Worm (Caenorhabditis elegans) whole organism, L4 larva: Measurements from ENCODE around the gene rfip-1.

Experiments
- F37D6.2 ChIP-seq: sonication (generic microtip); optimal IDR thresholded peaks from 2 replicates; lab custom pipeline; 2016; ENCODE audit warnings: mild to moderate bottlenecking, missing genetic modification characterization, missing compliant biosample characterization
- T20F7.1 ChIP-seq: fragments of 200-800 bp; sonication (Bioruptor generic); optimal IDR thresholded peaks from 2 replicates; lab custom pipeline; 2018; ENCODE audit warnings: mild to moderate bottlenecking, missing genetic modification characterization, missing compliant biosample characterization
- T26A8.4 ChIP-seq: fragments of 200-800 bp; sonication (Bioruptor generic); IDR thresholded peaks from 2 replicates; pipeline ENCODE4 v1.3.6; 2022; ENCODE audit warnings: missing genetic modification characterization, missing compliant biosample characterization
- ZK337.2 ChIP-seq: fragments of 200-800 bp; sonication (Bioruptor generic); IDR thresholded peaks from 2 replicates; pipeline ENCODE4 v1.3.6; 2022; ENCODE audit warnings: missing genetic modification reagents, missing genetic modification characterization, missing compliant biosample characterization
- aly-2 ChIP-seq: sonication (generic microtip); optimal IDR thresholded peaks from 2 replicates; lab custom pipeline; 2018; ENCODE audit warnings: missing biosample characterization, missing genetic modification characterization
- ceh-20 ChIP-seq: fragments of 200-800 bp; sonication (Bioruptor generic); IDR thresholded peaks from 2 replicates; pipeline ENCODE4 v1.3.6; 2022; ENCODE audit warnings: missing genetic modification reagents, missing genetic modification characterization, missing compliant biosample characterization
- ceh-32 ChIP-seq: sonication (generic microtip); optimal IDR thresholded peaks from 2 replicates; lab custom pipeline; 2016; ENCODE audit warnings: mild to moderate bottlenecking, missing genetic modification characterization, missing compliant biosample characterization; ENCODE audit not compliant: poor library complexity
- ceh-44 ChIP-seq: fragments of 200-800 bp; sonication (Bioruptor generic); IDR thresholded peaks from 2 replicates; pipeline ENCODE4 v1.3.6; 2022; ENCODE audit warnings: missing genetic modification reagents, missing genetic modification characterization, missing compliant biosample characterization
- ces-1 ChIP-seq: fragments of 150-350 bp; sonication (generic microtip); optimal IDR thresholded peaks from 4 replicates; lab custom pipeline; 2014; ENCODE audit warnings: missing biosample characterization, missing genetic modification reagents, missing genetic modification characterization
- ctbp-1 ChIP-seq: fragments of 200-800 bp; sonication (Bioruptor generic); IDR thresholded peaks from 2 replicates; pipeline ENCODE4 v1.3.6; 2022; ENCODE audit warnings: missing genetic modification reagents, missing genetic modification characterization, missing compliant biosample characterization
- daf-12 ChIP-seq: fragments of 150-350 bp; optimal IDR thresholded peaks from 2 replicates; lab custom pipeline; 2014; ENCODE audit warnings: missing biosample characterization, missing genetic modification reagents, missing genetic modification characterization
- dmd-6 ChIP-seq: fragments of 200-800 bp; sonication (Bioruptor generic); IDR thresholded peaks from 2 replicates; pipeline ENCODE4 v1.3.6; 2022; ENCODE audit warnings: missing genetic modification reagents, missing genetic modification characterization, missing compliant biosample characterization
- dmd-8 ChIP-seq: fragments of 200-800 bp; sonication (Bioruptor generic); IDR thresholded peaks from 2 replicates; pipeline ENCODE4 v1.3.6; 2022; ENCODE audit warnings: missing genetic modification characterization, missing compliant biosample characterization
- dmd-9 ChIP-seq: fragments of 200-800 bp; sonication (Bioruptor generic); IDR thresholded peaks from 2 replicates; pipeline ENCODE4 v1.3.6; 2022; ENCODE audit warnings: missing genetic modification reagents, missing genetic modification characterization, missing compliant biosample characterization
- dve-1 ChIP-seq: sonication (generic microtip); optimal IDR thresholded peaks from 2 replicates; lab custom pipeline; 2017; ENCODE audit warnings: antibody characterized with exemption, mild to moderate bottlenecking, missing genetic modification characterization, missing compliant biosample characterization; ENCODE audit not compliant: insufficient read depth
- egl-43 ChIP-seq: fragments of 200-800 bp; sonication (Bioruptor generic); IDR thresholded peaks from 2 replicates; pipeline ENCODE4 v1.3.6; 2022; ENCODE audit warnings: missing genetic modification reagents, missing genetic modification characterization, missing compliant biosample characterization
- fos-1 ChIP-seq: fragments of 150-350 bp; optimal IDR thresholded peaks from 2 replicates; lab custom pipeline; 2014; ENCODE audit warnings: missing biosample characterization, missing genetic modification characterization
- hif-1 ChIP-seq, 2 experiments: sonication (generic microtip); optimal IDR thresholded peaks; 2 replicates each; lab custom pipeline; 2016 to 2017; ENCODE audit warnings: missing compliant biosample characterization in 2 of 2, missing genetic modification characterization in 2 of 2, missing genetic modification reagents in 2 of 2, missing genotype in 2 of 2, mild to moderate bottlenecking in 1 of 2
- hlh-30 ChIP-seq: sonication (generic microtip); optimal IDR thresholded peaks from 2 replicates; lab custom pipeline; 2017; ENCODE audit warnings: antibody characterized with exemption, mild to moderate bottlenecking, missing genetic modification characterization, missing compliant biosample characterization; ENCODE audit not compliant: insufficient read depth
- lin-15B ChIP-seq: fragments of 150-350 bp; sonication (generic microtip); optimal IDR thresholded peaks from 3 replicates; lab custom pipeline; 2014; ENCODE audit warnings: missing biosample characterization, missing genetic modification characterization
- lin-29 ChIP-seq: fragments of 200-800 bp; sonication (Bioruptor generic); IDR thresholded peaks from 2 replicates; pipeline ENCODE4 v1.3.6; 2022; ENCODE audit warnings: missing genetic modification reagents, missing genetic modification characterization, missing compliant biosample characterization
- mdl-1 ChIP-seq, 2 experiments: fragments of 150-350 bp in 1 of 2; sonication (generic microtip) in 1 of 2; optimal IDR thresholded peaks; 2 replicates each; lab custom pipeline; 2014 to 2017; ENCODE audit warnings: missing biosample characterization in 2 of 2, missing genetic modification characterization in 2 of 2
- mdt-29 ChIP-seq: fragments of 200-800 bp; sonication (Bioruptor generic); IDR thresholded peaks from 2 replicates; pipeline ENCODE4 v1.3.6; 2022; ENCODE audit warnings: missing genetic modification reagents, missing genetic modification characterization, missing compliant biosample characterization
- mxl-3 ChIP-seq: fragments of 200-800 bp; sonication (Bioruptor generic); optimal IDR thresholded peaks from 2 replicates; lab custom pipeline; 2018; ENCODE audit warnings: mild to moderate bottlenecking, missing genetic modification characterization, missing compliant biosample characterization
- nhr-102 ChIP-seq: sonication (generic microtip); optimal IDR thresholded peaks from 2 replicates; lab custom pipeline; 2016; ENCODE audit warnings: mild to moderate bottlenecking, missing genetic modification characterization, moderate library complexity, missing compliant biosample characterization
- nhr-111 ChIP-seq: fragments of 200-800 bp; sonication (Bioruptor generic); optimal IDR thresholded peaks from 2 replicates; lab custom pipeline; 2018; ENCODE audit warnings: mild to moderate bottlenecking, missing genetic modification characterization, missing compliant biosample characterization
- nhr-28 ChIP-seq: fragments of 150-350 bp; optimal IDR thresholded peaks from 2 replicates; lab custom pipeline; 2014; ENCODE audit warnings: missing biosample characterization, missing genetic modification characterization
- nhr-41 ChIP-seq: fragments of 200-800 bp; sonication (Bioruptor generic); IDR thresholded peaks from 2 replicates; pipeline ENCODE4 v1.3.6; 2022; ENCODE audit warnings: missing genetic modification reagents, missing genetic modification characterization, missing compliant biosample characterization
- nhr-42 ChIP-seq: fragments of 200-800 bp; sonication (Bioruptor generic); IDR thresholded peaks from 2 replicates; pipeline ENCODE4 v1.3.6; 2022; ENCODE audit warnings: missing genetic modification characterization, missing compliant biosample characterization
- nhr-48 ChIP-seq: sonication (generic microtip); optimal IDR thresholded peaks from 2 replicates; lab custom pipeline; 2016; ENCODE audit warnings: mild to moderate bottlenecking, missing genetic modification characterization, missing compliant biosample characterization
- pqm-1 ChIP-seq: sonication (generic microtip); optimal IDR thresholded peaks from 2 replicates; lab custom pipeline; 2017; ENCODE audit warnings: missing biosample characterization, missing genetic modification characterization
- rbr-2 ChIP-seq: sonication (generic microtip); optimal IDR thresholded peaks from 2 replicates; lab custom pipeline; 2016; ENCODE audit warnings: missing genotype, missing genetic modification characterization, missing compliant biosample characterization
- skn-1 ChIP-seq: fragments of 150-350 bp; optimal IDR thresholded peaks from 2 replicates; lab custom pipeline; 2014; ENCODE audit warnings: missing biosample characterization, missing genetic modification characterization
- spr-1 ChIP-seq: sonication (generic microtip); optimal IDR thresholded peaks from 2 replicates; lab custom pipeline; 2016; ENCODE audit warnings: mild to moderate bottlenecking, missing genetic modification characterization, missing compliant biosample characterization
- tra-1 ChIP-seq: fragments of 200-800 bp; sonication (Bioruptor generic); IDR thresholded peaks from 2 replicates; pipeline ENCODE4 v1.3.6; 2022; ENCODE audit warnings: missing genetic modification reagents, missing genetic modification characterization, missing compliant biosample characterization
- vab-7 ChIP-seq: fragments of 200-800 bp; sonication (Bioruptor generic); IDR thresholded peaks from 2 replicates; pipeline ENCODE4 v1.3.6; 2022; ENCODE audit warnings: missing genetic modification reagents, missing genetic modification characterization, missing compliant biosample characterization
- zag-1 ChIP-seq: fragments of 150-350 bp; optimal IDR thresholded peaks from 2 replicates; lab custom pipeline; 2014; ENCODE audit warnings: missing biosample characterization, missing genetic modification characterization
- zfp-2 ChIP-seq: sonication (generic microtip); optimal IDR thresholded peaks from 2 replicates; lab custom pipeline; 2016; ENCODE audit warnings: mild to moderate bottlenecking, missing genetic modification characterization, missing compliant biosample characterization

The rfip-1 gene

DNA sequence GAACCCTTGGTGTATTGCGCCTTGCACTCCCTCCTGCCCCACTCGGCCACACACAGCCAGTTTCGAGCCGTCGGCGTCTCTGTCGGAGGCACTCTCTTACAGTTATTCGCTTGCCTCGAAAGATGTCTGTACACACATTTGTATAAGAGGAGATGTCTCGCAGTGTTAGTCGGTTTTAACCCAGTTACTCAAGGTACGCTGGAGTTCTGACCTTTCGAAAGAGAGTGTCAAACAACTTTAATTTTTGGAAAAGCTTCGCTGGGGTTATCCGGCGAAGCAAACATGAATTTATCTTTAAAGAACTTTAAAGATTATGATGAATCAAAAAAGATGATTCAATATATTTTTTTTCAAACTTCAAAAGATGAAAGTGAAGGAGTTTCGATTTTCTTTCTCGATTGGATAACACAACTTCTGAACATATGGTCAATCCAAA lies 39.6 kb upstream of the rfip-1 start (continued):
- peak; percentile 89 for TF ChIP-seq nhr-111 (GFP tag; lab: Kevin White, UChicago)
- peak; percentile 55 for TF ChIP-seq skn-1 (tag; lab: Kevin White, UChicago)
- peak; percentile 97 for TF ChIP-seq nhr-42 (GFP tag; lab: Robert Waterston, UW)
- TF ChIP-seq vab-7 (GFP tag; lab: Robert Waterston, UW): peak; percentile 87
- peak; percentile 94 to 95 for TF ChIP-seq mdl-1 (tag; optimal IDR thresholded peaks at IDR 0.05; lab: Kevin White, UChicago)
- TF ChIP-seq pqm-1 (tag; lab: Kevin White, UChicago): peak; percentile 53
- peak; percentile 97 for TF ChIP-seq zag-1 (tag; lab: Kevin White, UChicago)
- peak; percentile 94 for TF ChIP-seq ces-1 (GFP tag; lab: Kevin White, UChicago)
- TF ChIP-seq fos-1 (tag; lab: Kevin White, UChicago): peak; percentile 97
- TF ChIP-seq rbr-2 (tag; lab: Kevin White, UChicago): peak; percentile 99
- peak; percentile 92 for TF ChIP-seq lin-29 (GFP tag; lab: Robert Waterston, UW)
- TF ChIP-seq tra-1 (GFP tag; lab: Robert Waterston, UW): peak; percentile 98
- peak; percentile 43 for TF ChIP-seq daf-12
- TF ChIP-seq lin-15B: peak; percentile 63
- TF ChIP-seq aly-2 (tag; lab: Kevin White, UChicago): no peak
- TF ChIP-seq nhr-48 (tag; lab: Kevin White, UChicago): peak; percentile 97

DNA sequence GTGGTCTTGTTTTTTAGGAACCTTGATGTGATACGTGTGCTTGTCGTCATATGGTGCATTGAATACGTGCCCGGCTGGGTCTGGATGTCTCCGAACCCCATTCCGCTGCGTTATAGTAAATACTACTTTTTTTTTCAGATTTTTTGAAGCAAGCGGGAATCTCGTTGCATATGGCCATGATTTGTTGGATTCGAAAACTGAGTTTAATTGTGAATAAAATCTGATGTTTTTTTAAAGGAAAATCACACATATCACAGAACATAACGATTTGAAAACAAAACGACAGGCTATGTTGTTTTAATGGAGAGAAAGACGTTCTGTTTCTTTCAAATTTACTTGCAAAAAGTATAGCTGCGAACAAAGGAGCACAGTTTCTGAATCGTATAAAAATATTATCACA lies 38.9 kb upstream of the rfip-1 start, which contains the start of the genes ZK1248.17 and H41C03.3:
ZK1248.17 (minus strand) TSS at position 101 of the 400 bp plus-strand sequence.
H41C03.3 (plus strand) TSS at position 337 of the 400 bp plus-strand sequence.
- TF ChIP-seq ZK337.2: no peak
- no peak for TF ChIP-seq spr-1 (tag; lab: Kevin White, UChicago)
- no peak for TF ChIP-seq mdt-29 (GFP tag; lab: Robert Waterston, UW)
- no peak for TF ChIP-seq T26A8.4 (GFP tag; lab: Robert Waterston, UW)
- TF ChIP-seq dmd-9: no peak
- no peak for TF ChIP-seq nhr-102 (tag; lab: Kevin White, UChicago)
- TF ChIP-seq hif-1 (tag; optimal IDR thresholded peaks at IDR 0.05; lab: Kevin White, UChicago): no peak
- TF ChIP-seq, all 104 proteins: peak for 0

DNA sequence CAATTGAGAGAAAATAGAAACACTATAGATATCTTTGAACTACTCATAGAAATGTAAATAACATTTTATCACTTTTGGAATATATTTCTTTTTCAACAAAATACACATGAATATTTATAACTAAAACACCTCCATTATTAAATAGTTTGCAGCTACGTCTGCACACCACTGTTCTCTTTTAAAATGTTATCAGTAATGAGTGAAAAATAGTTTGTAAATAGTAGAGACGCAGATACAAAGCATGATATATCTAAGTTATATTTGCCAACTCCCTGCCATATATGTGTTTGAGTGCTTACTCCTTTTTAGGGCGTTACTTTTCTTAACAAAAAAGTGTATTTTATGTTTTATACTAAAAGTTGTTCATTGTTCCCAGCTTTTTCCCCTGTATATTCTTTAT lies 38.2 kb upstream of the rfip-1 start:
- no peak for TF ChIP-seq vab-7 (GFP tag; lab: Robert Waterston, UW)
- no peak for TF ChIP-seq ceh-20 (GFP tag; lab: Robert Waterston, UW)
- TF ChIP-seq mxl-3 (GFP tag; lab: Kevin White, UChicago): no peak
- peak; percentile 34 for TF ChIP-seq dve-1 (tag; lab: Kevin White, UChicago)
- TF ChIP-seq dmd-6: no peak
- no peak for TF ChIP-seq ceh-44 (GFP tag; lab: Robert Waterston, UW)
- no peak for TF ChIP-seq ctbp-1 (GFP tag; lab: Robert Waterston, UW)
- TF ChIP-seq zfp-2 (tag; lab: Kevin White, UChicago): no peak
- no peak for TF ChIP-seq dmd-9
- no peak for TF ChIP-seq fos-1 (tag; lab: Kevin White, UChicago)
- TF ChIP-seq hlh-30: no peak
- no peak for TF ChIP-seq lin-15B
- TF ChIP-seq rbr-2 (tag; lab: Kevin White, UChicago): no peak
- no peak for TF ChIP-seq ceh-32 (tag; lab: Kevin White, UChicago)
- TF ChIP-seq dmd-8 (GFP tag; lab: Robert Waterston, UW): no peak
- peak; percentile 72 for TF ChIP-seq nhr-28
- TF ChIP-seq aly-2 (tag; lab: Kevin White, UChicago): no peak
- TF ChIP-seq T20F7.1 (GFP tag; lab: Kevin White, UChicago): no peak
- TF ChIP-seq F37D6.2 (tag; lab: Kevin White, UChicago): no peak
- no peak for TF ChIP-seq nhr-41 (GFP tag; lab: Robert Waterston, UW)
- peak; percentile 12 for TF ChIP-seq pqm-1 (tag; lab: Kevin White, UChicago)
- no peak for TF ChIP-seq egl-43
